Fruit fly (Drosophila melanogaster): ENCODE measurements around the gene CG9377.

CG9377 gene

DNA sequence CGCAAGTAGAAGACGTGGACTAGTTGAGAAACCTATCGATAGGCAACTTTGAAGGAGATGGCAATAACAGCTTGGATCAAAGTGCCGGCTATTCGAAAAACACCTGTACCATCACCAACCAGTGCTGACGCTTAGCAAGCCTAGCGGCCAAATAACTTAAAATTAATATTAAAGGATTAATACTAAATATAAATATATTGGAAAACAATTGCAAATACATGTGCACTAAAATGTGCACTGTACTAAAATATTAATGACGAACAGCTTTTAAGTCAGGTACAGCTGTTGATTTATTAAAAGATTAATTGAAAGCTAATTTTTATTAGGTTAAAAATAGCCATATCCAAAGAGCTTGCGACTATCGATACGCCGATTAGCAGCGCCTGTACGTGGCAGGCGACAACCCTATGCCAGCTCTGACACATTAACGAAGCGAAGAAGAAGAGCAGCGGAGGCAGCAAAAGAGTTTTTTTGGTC, 17.2 kb upstream of the CG9377 start, which contains the start of the genes CG9302 and beta'COP (continued):
- TF ChIP-seq hkb (optimal IDR thresholded peaks at IDR 0.05) (no peak), hkb (GFP tag; IDR thresholded peaks at IDR 0.05) (no peak), NK7.1 (GFP tag; optimal IDR thresholded peaks at IDR 0.05) (no peak), Med (GFP tag) (peak; percentile 84), CG5180 (GFP tag; optimal IDR thresholded peaks at IDR 0.05) (no peak), vfl (GFP tag; optimal IDR thresholded peaks at IDR 0.05) (peak; percentile 19), gsb (GFP tag; IDR thresholded peaks at IDR 0.05) (no peak), peb (GFP tag; IDR thresholded peaks at IDR 0.05) (0 out of 2 replicates have a peak, but pooled peaks have one; percentile 25), pros (GFP tag; optimal IDR thresholded peaks at IDR 0.05) (no peak), Scr (GFP tag; IDR thresholded peaks at IDR 0.05; ENCODE audit: partially characterized antibody) (peak; percentile 80), Dbx (GFP tag; IDR thresholded peaks at IDR 0.05) (peak; percentile 80), CG13296 (GFP tag; optimal IDR thresholded peaks at IDR 0.05) (no peak), CG4730 (GFP tag; IDR thresholded peaks at IDR 0.05) (no peak), sima (GFP tag; optimal IDR thresholded peaks at IDR 0.05) (no peak), ash1 (GFP tag; optimal IDR thresholded peaks at IDR 0.05) (no peak), sisA (GFP tag; IDR thresholded peaks at IDR 0.05) (peak; percentile 58), CG17829 (tag; optimal IDR thresholded peaks at IDR 0.05) (peak; percentile 82), jumu (GFP tag; optimal IDR thresholded peaks at IDR 0.05) (no peak), Mrtf (GFP tag; IDR thresholded peaks at IDR 0.05) (no peak), CG1529 (GFP tag; optimal IDR thresholded peaks at IDR 0.05) (no peak), lmd (GFP tag; IDR thresholded peaks at IDR 0.05) (peak; percentile 69), ind (GFP tag; optimal IDR thresholded peaks at IDR 0.05) (peak; percentile 73), CG13894 (tag; optimal IDR thresholded peaks at IDR 0.05) (no peak), CG6175 (GFP tag; IDR thresholded peaks at IDR 0.05) (no peak), unc-4 (GFP tag; IDR thresholded peaks at IDR 0.05; ENCODE audit: partially characterized antibody) (peak; percentile 71), ro (GFP tag; IDR thresholded peaks at IDR 0.05) (no peak), CG7372 (GFP tag; IDR thresholded peaks at IDR 0.05) (no peak; the same call in 1 of the 2 replicates), z (GFP tag; IDR thresholded peaks at IDR 0.05) (no peak), ara (GFP tag; IDR thresholded peaks at IDR 0.05) (no peak), CG10366 (GFP tag; IDR thresholded peaks at IDR 0.05) (peak; percentile 41; the same call in 1 of the 2 replicates), fd64A (GFP tag; optimal IDR thresholded peaks at IDR 0.05) (no peak), pnt (GFP tag; optimal IDR thresholded peaks at IDR 0.05) (no peak), cg (GFP tag; optimal IDR thresholded peaks at IDR 0.05) (no peak), CG13775 (GFP tag; optimal IDR thresholded peaks at IDR 0.05) (peak; percentile 83), Gug (GFP tag; IDR thresholded peaks at IDR 0.05) (peak; percentile 49; the same call in 1 of the 4 replicates), exex (tag; optimal IDR thresholded peaks at IDR 0.05) (peak; percentile 51), CG7745 (tag; optimal IDR thresholded peaks at IDR 0.05) (no peak), Elba2 (GFP tag; optimal IDR thresholded peaks at IDR 0.05) (peak; percentile 40), Bteb2 (GFP tag; optimal IDR thresholded peaks at IDR 0.05) (no peak), CG4424 (GFP tag; optimal IDR thresholded peaks at IDR 0.05) (peak; percentile 68), hbn (GFP tag; IDR thresholded peaks at IDR 0.05; ENCODE audit: partially characterized antibody) (peak; percentile 49; the same call in 1 of the 2 replicates), danr (GFP tag; IDR thresholded peaks at IDR 0.05) (peak; percentile 47; the same call in 1 of the 2 replicates), Fer2 (tag; optimal IDR thresholded peaks at IDR 0.05) (peak; percentile 73), hth (optimal IDR thresholded peaks at IDR 0.05) (no peak), gcm (GFP tag; optimal IDR thresholded peaks at IDR 0.05) (no peak), croc (GFP tag; conservative IDR thresholded peaks at IDR 0.05) (peak; percentile 56), stwl (tag; optimal IDR thresholded peaks at IDR 0.05) (peak; percentile 38), org-1 (GFP tag; optimal IDR thresholded peaks at IDR 0.05) (no peak), CG14667 (GFP tag; IDR thresholded peaks at IDR 0.05) (no peak), CG15514 (GFP tag; optimal IDR thresholded peaks at IDR 0.05) (peak; percentile 67), crc (GFP tag; optimal IDR thresholded peaks at IDR 0.05) (no peak), NC2β (GFP tag; optimal IDR thresholded peaks at IDR 0.05) (no peak)

All from whole organism, embryonic.